Worm (Caenorhabditis elegans) whole organism, mixed stage, embryonic: ENCODE results near the gene asna-1.

Experiments used
- M03D4.4 ChIP-seq: sonication (generic microtip); optimal IDR thresholded peaks from 2 replicates; lab custom pipeline; 2017; ENCODE audit warnings: mild to moderate bottlenecking, missing genetic modification characterization, missing compliant biosample characterization
- bed-3 ChIP-seq: fragments of 200-800 bp; sonication (Bioruptor generic); optimal IDR thresholded peaks from 3 replicates; lab custom pipeline; 2018; ENCODE audit warnings: mild to moderate bottlenecking, missing genetic modification characterization, moderate library complexity, missing compliant biosample characterization
- blmp-1 ChIP-seq: fragments of 150-350 bp; optimal IDR thresholded peaks from 2 replicates; lab custom pipeline; 2014; ENCODE audit warnings: missing biosample characterization, missing genetic modification characterization
- ceh-39 ChIP-seq: fragments of 150-350 bp; optimal IDR thresholded peaks from 2 replicates; lab custom pipeline; 2014; ENCODE audit warnings: missing biosample characterization, missing genetic modification characterization
- ceh-43 ChIP-seq: fragments of 200-800 bp; sonication (Bioruptor generic); optimal IDR thresholded peaks from 2 replicates; lab custom pipeline; 2018; ENCODE audit warnings: mild to moderate bottlenecking, missing genetic modification characterization, moderate library complexity, missing compliant biosample characterization
- ceh-83 ChIP-seq: fragments of 200-800 bp; sonication (Bioruptor generic); optimal IDR thresholded peaks from 2 replicates; lab custom pipeline; 2018; ENCODE audit warnings: mild to moderate bottlenecking, missing genetic modification characterization, missing compliant biosample characterization
- ces-1 ChIP-seq: fragments of 150-350 bp; optimal IDR thresholded peaks from 2 replicates; lab custom pipeline; 2014; ENCODE audit warnings: missing biosample characterization, missing genetic modification reagents, missing genetic modification characterization
- cnd-1 ChIP-seq: fragments of 200-800 bp; sonication (Bioruptor generic); optimal IDR thresholded peaks from 2 replicates; lab custom pipeline; 2018; ENCODE audit warnings: mild to moderate bottlenecking, missing genetic modification characterization, missing compliant biosample characterization
- drap-1 ChIP-seq: fragments of 200-800 bp; sonication (Bioruptor generic); optimal IDR thresholded peaks from 3 replicates; lab custom pipeline; 2018; ENCODE audit warnings: mild to moderate bottlenecking, missing genetic modification characterization, missing compliant biosample characterization
- elt-1 ChIP-seq: sonication (generic microtip); optimal IDR thresholded peaks from 2 replicates; lab custom pipeline; 2017; ENCODE audit warnings: missing genetic modification characterization, mild to moderate bottlenecking, missing compliant biosample characterization, antibody characterized with exemption, moderate library complexity, borderline replicate concordance; ENCODE audit not compliant: insufficient read depth
- elt-3 ChIP-seq: fragments of 150-350 bp; optimal IDR thresholded peaks from 2 replicates; lab custom pipeline; 2014; ENCODE audit warnings: missing biosample characterization, missing genetic modification characterization
- flh-1 ChIP-seq: fragments of 200-800 bp; sonication (Bioruptor generic); optimal IDR thresholded peaks from 2 replicates; lab custom pipeline; 2018; ENCODE audit warnings: mild to moderate bottlenecking, missing genetic modification characterization, moderate library complexity, missing compliant biosample characterization
- ham-2 ChIP-seq: fragments of 200-800 bp; sonication (Bioruptor generic); optimal IDR thresholded peaks from 2 replicates; lab custom pipeline; 2018; ENCODE audit warnings: mild to moderate bottlenecking, missing genetic modification characterization, missing compliant biosample characterization
- hlh-1 ChIP-seq: fragments of 150-350 bp; optimal IDR thresholded peaks from 2 replicates; lab custom pipeline; 2014; ENCODE audit warnings: missing biosample characterization, missing genetic modification reagents, missing genetic modification characterization
- lin-13 ChIP-seq: fragments of 150-350 bp; optimal IDR thresholded peaks from 2 replicates; lab custom pipeline; 2014; ENCODE audit warnings: missing biosample characterization, missing genetic modification characterization
- lin-32 ChIP-seq: fragments of 200-800 bp; sonication (Bioruptor generic); optimal IDR thresholded peaks from 2 replicates; lab custom pipeline; 2018; ENCODE audit warnings: mild to moderate bottlenecking, missing genetic modification characterization, missing compliant biosample characterization
- lsy-2 ChIP-seq: fragments of 150-350 bp; optimal IDR thresholded peaks from 2 replicates; lab custom pipeline; 2014; ENCODE audit warnings: missing biosample characterization, missing genetic modification characterization
- mab-5 ChIP-seq: fragments of 150-350 bp; optimal IDR thresholded peaks from 2 replicates; lab custom pipeline; 2014; ENCODE audit warnings: missing biosample characterization, missing genetic modification characterization
- mep-1 ChIP-seq: fragments of 150-350 bp; optimal IDR thresholded peaks from 2 replicates; lab custom pipeline; 2017; ENCODE audit warnings: missing biosample characterization, missing genetic modification reagents, missing genetic modification characterization, inconsistent platforms
- mls-2 ChIP-seq: sonication (generic microtip); optimal IDR thresholded peaks from 2 replicates; lab custom pipeline; 2016; ENCODE audit warnings: mild to moderate bottlenecking, missing genetic modification characterization, moderate library complexity, missing compliant biosample characterization
- nhr-12 ChIP-seq: fragments of 150-350 bp; optimal IDR thresholded peaks from 2 replicates; lab custom pipeline; 2014; ENCODE audit warnings: missing biosample characterization, missing genetic modification characterization
- nhr-2 ChIP-seq: fragments of 150-350 bp; optimal IDR thresholded peaks from 2 replicates; lab custom pipeline; 2014; ENCODE audit warnings: missing biosample characterization, missing genetic modification characterization
- nhr-237 ChIP-seq: fragments of 150-350 bp; optimal IDR thresholded peaks from 2 replicates; lab custom pipeline; 2014; ENCODE audit warnings: missing biosample characterization, missing genetic modification characterization
- nhr-28 ChIP-seq: fragments of 150-350 bp; optimal IDR thresholded peaks from 2 replicates; lab custom pipeline; 2014; ENCODE audit warnings: missing biosample characterization, missing genetic modification characterization
- nhr-76 ChIP-seq: sonication (generic microtip); optimal IDR thresholded peaks from 2 replicates; lab custom pipeline; 2017; ENCODE audit warnings: missing biosample characterization, missing genetic modification characterization
- pha-4 ChIP-seq: fragments of 150-350 bp; optimal IDR thresholded peaks from 2 replicates; lab custom pipeline; 2018; ENCODE audit warnings: missing biosample characterization, missing genetic modification reagents, missing genetic modification characterization
- sem-2 ChIP-seq: fragments of 200-800 bp; sonication (Bioruptor generic); optimal IDR thresholded peaks from 2 replicates; lab custom pipeline; 2018; ENCODE audit warnings: mild to moderate bottlenecking, missing genetic modification characterization, missing compliant biosample characterization
- snpc-4 ChIP-seq: fragments of 150-350 bp; optimal IDR thresholded peaks from 2 replicates; lab custom pipeline; 2014; ENCODE audit warnings: missing biosample characterization, missing genetic modification characterization
- sptf-1 ChIP-seq: sonication (generic microtip); optimal IDR thresholded peaks from 2 replicates; lab custom pipeline; 2017; ENCODE audit warnings: mild to moderate bottlenecking, missing genetic modification characterization, moderate library complexity, missing compliant biosample characterization
- tbx-8 ChIP-seq: fragments of 200-800 bp; sonication (Bioruptor generic); optimal IDR thresholded peaks from 2 replicates; lab custom pipeline; 2018; ENCODE audit warnings: mild to moderate bottlenecking, missing genetic modification characterization, moderate library complexity, missing compliant biosample characterization
- unc-120 ChIP-seq: sonication (generic microtip); optimal IDR thresholded peaks from 2 replicates; lab custom pipeline; 2017; ENCODE audit warnings: missing genetic modification characterization, missing compliant biosample characterization; ENCODE audit not compliant: poor library complexity, severe bottlenecking
- unc-39 ChIP-seq: fragments of 150-350 bp; optimal IDR thresholded peaks from 2 replicates; lab custom pipeline; 2014; ENCODE audit warnings: missing biosample characterization, missing genetic modification characterization
- unc-62 ChIP-seq: fragments of 150-350 bp; optimal IDR thresholded peaks from 2 replicates; lab custom pipeline; 2014; ENCODE audit warnings: missing biosample characterization, missing genetic modification reagents, missing genetic modification characterization
- zip-8 ChIP-seq: fragments of 150-350 bp; optimal IDR thresholded peaks from 2 replicates; lab custom pipeline; 2014; ENCODE audit warnings: missing biosample characterization, missing genetic modification characterization
- ztf-11 ChIP-seq: fragments of 150-350 bp; optimal IDR thresholded peaks from 2 replicates; lab custom pipeline; 2014; ENCODE audit warnings: missing biosample characterization, missing genetic modification characterization

asna-1 gene

DNA sequence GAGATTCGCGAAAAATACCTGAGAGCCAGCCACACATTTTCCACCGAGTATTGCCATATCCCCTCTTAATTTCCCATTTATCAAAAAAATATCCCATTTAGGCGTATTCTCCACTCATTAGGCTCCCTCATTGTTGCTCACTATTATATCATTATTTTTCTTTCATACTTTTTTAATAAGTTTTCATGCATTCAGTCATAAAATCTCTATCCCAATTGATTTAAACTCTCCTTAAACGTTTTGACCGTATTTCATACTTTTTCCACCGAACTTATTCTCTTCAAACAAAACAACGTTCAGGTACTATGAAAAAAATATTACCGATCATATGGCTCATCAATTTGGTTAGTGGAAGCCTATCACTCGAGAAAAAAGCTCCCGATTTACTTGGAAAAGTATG is 5.0 kb upstream of the asna-1 start, which contains the start of gene lnkn-1:
TSS of gene lnkn-1 (plus strand) at position 301 of the 400 bp plus-strand sequence.
- TF ChIP-seq tbx-8 (GFP tag; lab: Kevin White, UChicago) (no peak), flh-1 (GFP tag; lab: Kevin White, UChicago) (no peak), hlh-1 (tag; lab: Kevin White, UChicago) (no peak)

DNA sequence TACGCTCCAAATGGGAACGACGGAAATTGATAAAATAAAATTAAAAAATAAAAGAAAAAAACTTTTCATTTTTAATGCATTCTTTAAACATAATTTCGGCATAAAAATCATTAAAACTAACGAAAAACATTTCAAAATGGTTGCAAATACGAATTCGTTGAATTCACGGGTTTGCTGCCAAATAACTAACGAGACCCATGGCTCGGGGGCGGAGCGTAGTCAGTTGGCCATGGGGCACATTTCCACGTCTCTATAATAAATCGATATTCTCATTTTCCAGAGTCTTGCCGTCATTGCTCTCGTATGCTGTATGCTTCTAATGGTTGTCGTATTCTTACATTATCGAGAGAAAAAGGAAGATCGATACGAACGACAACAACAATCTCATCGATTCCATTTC is 1.4 kb upstream of the asna-1 start, which contains the start of gene ZK637.4:
TSS of gene ZK637.4 (plus strand) at position 301 of the 400 bp plus-strand sequence.
- TF ChIP-seq lin-32 (GFP tag; lab: Kevin White, UChicago) (no peak), M03D4.4 (tag; lab: Kevin White, UChicago) (no peak), nhr-28 (tag; lab: Kevin White, UChicago) (no peak), zip-8 (tag; lab: Kevin White, UChicago) (no peak), mab-5 (tag; lab: Kevin White, UChicago) (no peak), ham-2 (GFP tag; lab: Kevin White, UChicago) (no peak), nhr-12 (tag; lab: Kevin White, UChicago) (no peak), blmp-1 (tag; lab: Kevin White, UChicago) (no peak), ztf-11 (no peak), ces-1 (no peak), unc-62 (GFP tag; lab: Kevin White, UChicago) (no peak)
- TF ChIP-seq, all 35 proteins: peak for 0

DNA sequence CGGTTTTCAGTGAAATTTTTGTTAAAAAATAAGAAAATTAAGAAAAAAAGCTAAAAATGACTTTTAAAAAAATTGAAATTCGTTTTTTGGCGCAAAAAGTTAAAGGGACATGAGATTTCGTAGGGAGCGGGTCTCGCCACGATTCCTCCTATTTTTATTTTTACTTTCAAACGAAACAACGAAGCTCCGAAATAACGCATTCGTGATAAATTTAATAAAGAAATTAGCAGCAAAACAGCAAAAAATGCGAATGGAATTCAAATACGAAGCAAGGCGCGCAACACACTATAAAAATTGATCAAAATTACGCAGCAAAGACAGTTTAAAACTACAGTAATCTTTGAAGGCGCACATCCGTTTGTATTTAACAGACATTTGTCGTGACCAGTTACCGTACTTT is 4.9 kb downstream of the asna-1 start:
- TF ChIP-seq lsy-2 (tag; lab: Kevin White, UChicago) (peak; percentile 17), mep-1 (tag; lab: Kevin White, UChicago) (peak; percentile 69), sem-2 (GFP tag; lab: Kevin White, UChicago) (no peak), hlh-1 (tag; lab: Kevin White, UChicago) (no peak), ces-1 (peak; percentile 53)

DNA sequence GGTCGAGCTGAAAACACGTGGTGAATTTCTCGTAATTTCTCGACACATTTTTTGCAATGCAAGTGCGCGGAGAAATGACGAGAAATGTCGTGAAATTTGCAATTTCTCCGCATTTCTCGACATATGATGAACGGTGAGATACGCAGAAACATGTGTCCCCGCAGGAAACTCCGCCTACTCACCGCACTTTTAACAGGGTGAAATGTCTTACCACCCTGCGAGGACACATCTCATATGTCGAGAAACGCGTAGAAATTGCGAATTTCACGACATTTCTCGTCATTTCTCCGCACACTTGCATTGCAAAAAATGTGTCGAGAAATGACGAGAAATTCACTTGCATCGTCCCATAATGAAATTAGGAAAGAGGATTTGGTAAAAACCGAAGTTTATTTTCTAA is 6.2 kb downstream of the asna-1 start:
- TF ChIP-seq lin-13 (tag; lab: Kevin White, UChicago) (peak; percentile 56), cnd-1 (tag; lab: Kevin White, UChicago) (peak; percentile 73), ceh-39 (tag; lab: Kevin White, UChicago) (peak; percentile 0)

DNA sequence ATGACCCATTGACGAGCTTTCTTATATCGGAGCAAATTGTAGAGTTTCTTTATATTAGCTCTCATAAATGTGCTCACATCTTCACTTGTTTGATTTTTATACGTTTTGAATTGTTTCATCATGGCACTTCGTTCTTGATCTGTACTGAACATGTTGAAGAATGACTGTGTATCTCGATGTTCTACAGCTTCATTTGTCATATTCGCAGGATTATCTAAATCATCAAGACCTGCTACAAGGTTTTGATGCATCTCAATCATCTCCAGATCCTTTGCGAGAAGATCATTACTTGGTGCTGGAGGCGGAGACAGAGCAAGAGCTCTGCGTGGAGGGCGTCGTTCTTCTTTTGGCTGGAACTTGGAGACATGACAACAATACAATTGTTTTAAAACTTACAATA is 8.4 kb downstream of the asna-1 start:
- no peak for TF ChIP-seq cnd-1 (tag; lab: Kevin White, UChicago)
- TF ChIP-seq zip-8 (tag; lab: Kevin White, UChicago), result no peak
- TF ChIP-seq bed-3 (GFP tag; lab: Kevin White, UChicago), result no peak
- TF ChIP-seq ztf-11, result no peak
- TF ChIP-seq sptf-1 (tag; lab: Kevin White, UChicago), result no peak
- TF ChIP-seq elt-1, result no peak

DNA sequence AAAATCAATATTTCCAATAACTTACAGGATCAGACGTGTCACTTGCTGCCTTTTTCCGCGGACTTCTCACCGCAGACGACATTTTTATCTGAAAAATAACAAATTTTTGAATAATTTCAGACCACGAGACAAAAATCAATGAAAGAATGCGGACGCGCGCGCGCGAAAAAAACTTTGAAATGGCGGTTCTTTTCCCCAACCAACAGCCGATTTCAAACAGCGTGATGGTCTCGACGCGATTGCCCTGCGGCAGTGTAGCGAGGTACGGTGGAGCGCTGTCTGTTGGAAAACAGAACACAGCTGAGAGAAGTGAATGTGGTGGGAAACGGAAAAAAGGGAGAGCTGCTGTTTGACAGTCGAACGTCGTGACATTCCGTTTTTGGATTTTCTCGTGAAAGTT is 9.2 kb downstream of the asna-1 start, which contains the start of gene lin-9:
TSS of gene lin-9 (minus strand) at position 88 of the 400 bp plus-strand sequence.
- TF ChIP-seq ces-1 (peak; percentile 60), lin-32 (GFP tag; lab: Kevin White, UChicago) (no peak), lsy-2 (tag; lab: Kevin White, UChicago) (peak; percentile 99), bed-3 (GFP tag; lab: Kevin White, UChicago) (no peak), unc-62 (GFP tag; lab: Kevin White, UChicago) (peak; percentile 61), lin-13 (tag; lab: Kevin White, UChicago) (peak; percentile 89), mls-2 (peak; percentile 14), ham-2 (GFP tag; lab: Kevin White, UChicago) (peak; percentile 29), M03D4.4 (tag; lab: Kevin White, UChicago) (peak; percentile 26), ceh-43 (GFP tag; lab: Kevin White, UChicago) (no peak), blmp-1 (tag; lab: Kevin White, UChicago) (peak; percentile 43), nhr-237 (tag; lab: Kevin White, UChicago) (peak; percentile 88), zip-8 (tag; lab: Kevin White, UChicago) (no peak), sem-2 (GFP tag; lab: Kevin White, UChicago) (no peak), unc-120 (tag; lab: Kevin White, UChicago) (peak; percentile 24), ceh-39 (tag; lab: Kevin White, UChicago) (peak; percentile 77), ceh-83 (GFP tag; lab: Kevin White, UChicago) (no peak), unc-39 (tag; lab: Kevin White, UChicago) (no peak), elt-3 (tag; lab: Kevin White, UChicago) (peak; percentile 62), nhr-76 (tag; lab: Kevin White, UChicago) (no peak), nhr-2 (tag; lab: Kevin White, UChicago) (no peak), ztf-11 (peak; percentile 11), mab-5 (tag; lab: Kevin White, UChicago) (no peak), elt-1 (no peak), flh-1 (GFP tag; lab: Kevin White, UChicago) (no peak), hlh-1 (tag; lab: Kevin White, UChicago) (peak; percentile 72), nhr-28 (tag; lab: Kevin White, UChicago) (no peak), cnd-1 (tag; lab: Kevin White, UChicago) (peak; percentile 33), tbx-8 (GFP tag; lab: Kevin White, UChicago) (no peak), snpc-4 (no peak), drap-1 (GFP tag; lab: Kevin White, UChicago) (peak; percentile 67), pha-4 (tag; lab: Kevin White, UChicago) (peak; percentile 93), nhr-12 (tag; lab: Kevin White, UChicago) (no peak), sptf-1 (tag; lab: Kevin White, UChicago) (peak; percentile 76), mep-1 (tag; lab: Kevin White, UChicago) (peak; percentile 89)
